Fruit fly (Drosophila melanogaster): Measurements from ENCODE around the gene CG10031.

Gene CG10031

DNA sequence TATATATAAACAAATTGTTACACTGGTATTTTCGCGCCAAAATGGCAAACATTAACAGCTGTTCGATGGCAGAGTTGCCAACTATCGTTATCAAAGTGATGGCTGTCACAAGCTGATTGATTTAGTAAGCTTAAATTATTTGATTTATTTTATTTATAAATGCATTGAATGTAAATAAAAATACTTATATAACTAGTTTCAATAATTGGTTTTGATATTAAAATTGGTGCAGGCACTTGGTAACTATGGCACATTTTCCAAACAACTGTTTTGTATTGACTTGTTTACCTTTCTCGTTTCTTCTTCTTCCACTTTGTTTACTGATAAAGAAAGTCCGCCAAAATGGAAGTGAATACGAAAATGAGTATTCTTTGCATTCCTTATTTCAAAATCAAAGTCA lies 12.8 kb upstream of the CG10031 start, which contains the start of gene cutlet:
cutlet (minus strand) TSS at position 84 of the 400 bp plus-strand sequence.
- TF ChIP-seq Dll (optimal IDR thresholded peaks at IDR 0.05) (no peak), psq (optimal IDR thresholded peaks at IDR 0.05) (no peak), usp (GFP tag; optimal IDR thresholded peaks at IDR 0.05) (no peak), EcR (GFP tag; optimal IDR thresholded peaks at IDR 0.05) (no peak), pan (optimal IDR thresholded peaks at IDR 0.05) (no peak), CG8478 (optimal IDR thresholded peaks at IDR 0.05) (no peak)

DNA sequence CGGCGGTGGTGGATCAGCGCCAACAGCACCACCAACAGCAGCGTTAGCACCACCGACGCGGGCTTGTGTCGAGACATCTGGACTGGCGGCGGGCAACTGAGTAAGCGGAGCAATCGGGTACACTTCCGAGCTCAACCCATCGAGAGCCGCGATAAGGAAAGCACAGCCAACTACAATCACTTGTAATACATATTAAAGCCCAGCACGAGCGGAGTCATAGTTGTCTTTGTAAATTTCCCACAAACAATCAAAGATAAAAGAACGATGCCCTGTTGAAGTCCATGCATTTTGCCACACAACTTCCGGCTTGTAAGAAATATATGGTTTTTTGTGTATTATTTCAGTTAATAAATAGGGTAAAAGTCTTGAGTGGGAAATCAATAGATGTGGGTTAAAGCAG lies 8.1 kb upstream of the CG10031 start, which contains the start of gene CG31777:
CG31777 (minus strand) TSS at position 101 of the 400 bp plus-strand sequence.
- TF ChIP-seq Dll (optimal IDR thresholded peaks at IDR 0.05) = no peak
- no peak for TF ChIP-seq CG8478 (optimal IDR thresholded peaks at IDR 0.05)
- no peak for TF ChIP-seq usp (GFP tag; optimal IDR thresholded peaks at IDR 0.05)
- no peak for TF ChIP-seq pan (optimal IDR thresholded peaks at IDR 0.05)
- TF ChIP-seq EcR (GFP tag; optimal IDR thresholded peaks at IDR 0.05) = no peak
- no peak for TF ChIP-seq psq (optimal IDR thresholded peaks at IDR 0.05)

DNA sequence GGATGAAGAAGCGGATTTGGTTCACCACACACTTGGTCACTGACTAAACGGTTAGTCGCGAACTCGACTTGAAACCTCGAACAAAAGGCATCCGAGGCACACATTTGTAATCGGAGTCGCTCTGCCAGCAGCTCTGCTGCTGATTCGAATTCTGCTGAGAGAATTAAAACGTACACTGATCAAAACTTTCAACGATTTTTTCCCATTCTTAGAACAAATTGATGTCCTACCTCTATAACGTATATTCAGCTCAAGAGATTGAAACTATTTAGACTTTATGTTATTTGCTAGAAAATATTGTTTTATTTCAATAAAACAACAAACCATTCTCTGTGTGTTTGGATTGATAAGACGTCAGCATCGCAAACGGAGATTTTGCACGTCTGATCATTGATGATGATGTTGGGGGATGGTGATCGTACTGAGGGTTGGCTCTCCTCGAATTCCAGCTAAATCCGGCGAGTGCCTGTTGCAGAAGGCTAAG lies 6.6 kb upstream of the CG10031 start, which contains the start of gene CG31778:
CG31778 (minus strand) TSS at position 51 of the 484 bp plus-strand sequence.
- TF ChIP-seq Dll (optimal IDR thresholded peaks at IDR 0.05) = no peak
- no peak for TF ChIP-seq pan (optimal IDR thresholded peaks at IDR 0.05)
- TF ChIP-seq EcR (GFP tag; optimal IDR thresholded peaks at IDR 0.05) = no peak
- TF ChIP-seq psq (optimal IDR thresholded peaks at IDR 0.05) = no peak
- no peak for TF ChIP-seq CG8478 (optimal IDR thresholded peaks at IDR 0.05)
- no peak for TF ChIP-seq usp (GFP tag; optimal IDR thresholded peaks at IDR 0.05)

DNA sequence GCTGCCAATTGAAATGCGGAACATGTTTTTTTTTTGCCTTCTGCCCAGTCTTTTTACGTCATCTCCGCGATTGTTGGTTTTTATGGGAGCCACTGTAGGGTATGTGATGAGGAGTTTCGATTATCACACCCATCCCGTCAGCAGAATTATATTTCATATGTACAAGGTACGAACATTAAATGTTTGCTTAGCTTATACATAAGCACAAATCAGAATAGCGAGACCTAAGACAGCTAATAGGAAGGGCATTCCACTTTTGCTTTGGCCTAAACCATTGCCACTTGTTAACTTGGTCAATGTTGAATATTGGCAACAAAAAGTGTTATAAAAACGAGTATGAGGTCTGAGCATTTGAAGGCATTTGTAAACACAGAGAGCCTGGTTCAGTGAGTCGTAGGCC lies 4.4 kb upstream of the CG10031 start, which contains the start of gene CG2816:
CG2816 (plus strand) TSS at position 400 of the 400 bp plus-strand sequence.
- TF ChIP-seq pan (optimal IDR thresholded peaks at IDR 0.05) (no peak), usp (GFP tag; optimal IDR thresholded peaks at IDR 0.05) (no peak), EcR (GFP tag; optimal IDR thresholded peaks at IDR 0.05) (no peak), CG8478 (optimal IDR thresholded peaks at IDR 0.05) (no peak), psq (optimal IDR thresholded peaks at IDR 0.05) (no peak)

DNA sequence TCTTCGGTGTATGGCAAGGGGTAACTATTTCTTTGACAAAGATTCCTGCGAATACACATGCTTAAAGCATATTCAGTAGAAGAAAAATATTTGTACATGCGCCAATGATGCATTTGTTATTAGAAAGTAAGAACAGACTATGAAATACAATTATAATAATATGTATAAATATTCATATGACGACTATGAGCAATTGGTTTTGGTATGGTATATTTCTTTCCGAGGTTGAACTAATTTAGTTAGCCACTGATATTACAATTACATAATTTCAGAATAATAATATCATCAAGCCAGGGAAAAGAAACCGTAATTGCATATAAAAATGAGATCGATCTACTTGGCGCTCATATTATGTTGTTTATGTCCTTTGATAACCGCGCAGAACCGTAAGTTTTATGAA lies 2.6 kb upstream of the CG10031 start, which contains the start of gene CG43145:
CG43145 (plus strand) TSS at position 301 of the 400 bp plus-strand sequence.
- TF ChIP-seq usp (GFP tag; optimal IDR thresholded peaks at IDR 0.05) (no peak), psq (optimal IDR thresholded peaks at IDR 0.05) (no peak), pan (optimal IDR thresholded peaks at IDR 0.05) (no peak), Dll (optimal IDR thresholded peaks at IDR 0.05) (no peak), EcR (GFP tag; optimal IDR thresholded peaks at IDR 0.05) (no peak), CG8478 (optimal IDR thresholded peaks at IDR 0.05) (no peak)

DNA sequence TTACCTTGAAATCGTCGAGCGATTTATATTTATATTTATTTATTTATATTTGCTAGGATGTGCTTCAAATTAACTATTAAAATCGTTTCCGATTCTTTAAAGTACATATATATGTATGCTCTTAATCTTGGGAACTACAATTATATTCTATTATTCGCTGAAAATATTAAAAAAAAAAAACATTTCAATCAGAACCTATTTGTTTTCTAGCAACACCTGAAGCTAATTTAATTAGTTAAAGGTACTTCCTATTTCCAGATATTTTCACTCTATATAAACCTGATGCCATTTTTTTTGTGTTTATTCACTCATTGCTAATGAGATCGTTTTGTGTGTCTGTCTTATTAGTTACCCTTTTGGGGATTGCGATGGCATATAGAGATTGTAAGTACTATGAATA lies 2.1 kb upstream of the CG10031 start, which contains the start of gene CG42467:
CG42467 (plus strand) TSS at position 301 of the 400 bp plus-strand sequence.
- TF ChIP-seq usp (GFP tag; optimal IDR thresholded peaks at IDR 0.05) = no peak
- no peak for TF ChIP-seq pan (optimal IDR thresholded peaks at IDR 0.05)
- no peak for TF ChIP-seq EcR (GFP tag; optimal IDR thresholded peaks at IDR 0.05)
- TF ChIP-seq Dll (optimal IDR thresholded peaks at IDR 0.05) = no peak
- TF ChIP-seq CG8478 (optimal IDR thresholded peaks at IDR 0.05) = no peak
- TF ChIP-seq psq (optimal IDR thresholded peaks at IDR 0.05) = no peak

DNA sequence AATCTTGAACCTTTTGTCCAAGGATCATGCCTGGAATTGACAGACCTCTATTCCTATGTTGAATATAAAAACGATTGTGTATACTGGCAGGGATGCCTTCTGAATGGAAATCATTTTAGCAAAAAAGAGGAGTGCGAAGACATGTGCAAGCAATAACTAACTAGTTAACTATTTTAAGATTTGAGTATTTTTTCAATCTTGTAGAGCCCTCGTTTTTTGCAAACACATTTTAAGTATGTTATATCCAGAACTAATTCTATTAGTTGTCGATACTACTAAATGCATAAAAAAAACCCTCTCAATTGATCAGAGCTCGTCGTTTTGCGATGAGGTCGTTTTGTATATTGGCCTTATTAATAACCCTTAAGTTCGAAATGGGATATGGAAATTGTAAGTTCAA lies 1.5 kb upstream of the CG10031 start, which contains the start of gene Sfp24C1:
Sfp24C1 (plus strand) TSS at position 301 of the 400 bp plus-strand sequence.
- no peak for TF ChIP-seq psq (optimal IDR thresholded peaks at IDR 0.05)
- TF ChIP-seq pan (optimal IDR thresholded peaks at IDR 0.05) = no peak
- no peak for TF ChIP-seq usp (GFP tag; optimal IDR thresholded peaks at IDR 0.05)

DNA sequence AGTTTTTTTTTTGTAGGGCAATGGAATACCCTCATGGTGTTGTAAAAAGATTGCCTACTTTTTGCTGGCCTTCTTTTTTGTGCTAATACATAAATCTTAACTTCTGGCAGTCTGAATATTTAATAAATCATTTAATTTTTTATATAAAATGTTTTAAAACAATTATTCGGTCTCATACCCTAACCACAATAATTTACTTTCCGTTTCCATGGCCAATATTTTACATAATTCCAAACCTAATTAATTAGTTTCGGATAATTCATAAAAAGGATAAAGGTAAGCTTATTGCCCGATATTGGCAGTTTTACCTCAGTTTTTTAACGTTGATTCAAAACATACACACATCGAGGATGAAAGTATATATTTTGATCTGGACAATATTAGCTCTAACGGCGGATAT lies 1.0 kb upstream of the CG10031 start, which contains the start of gene CG42465:
CG42465 (plus strand) TSS at position 301 of the 400 bp plus-strand sequence.
- TF ChIP-seq psq (optimal IDR thresholded peaks at IDR 0.05) = no peak
- no peak for TF ChIP-seq usp (GFP tag; optimal IDR thresholded peaks at IDR 0.05)
- TF ChIP-seq pan (optimal IDR thresholded peaks at IDR 0.05) = no peak
- TF ChIP-seq EcR (GFP tag; optimal IDR thresholded peaks at IDR 0.05) = no peak
- no peak for TF ChIP-seq CG8478 (optimal IDR thresholded peaks at IDR 0.05)
- no peak for TF ChIP-seq Dll (optimal IDR thresholded peaks at IDR 0.05)

DNA sequence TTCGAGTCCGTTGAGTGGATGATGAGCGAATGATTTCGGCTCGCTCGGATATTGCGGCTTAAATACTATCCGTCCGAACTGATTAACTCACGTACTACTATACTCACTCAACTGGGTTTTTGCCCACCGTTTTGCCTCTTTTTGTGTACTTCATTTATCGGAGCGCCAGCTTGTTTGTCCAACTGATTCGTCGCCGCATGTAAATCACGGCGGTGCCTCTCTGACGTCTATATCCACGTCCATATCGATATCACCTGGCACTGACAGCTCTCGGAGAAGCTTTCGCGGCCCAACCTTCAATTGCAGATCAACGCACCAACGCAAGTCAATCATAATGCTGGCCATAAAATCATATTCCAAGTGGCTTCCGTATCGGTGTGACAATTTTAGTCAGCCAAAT lies 1.1 kb downstream of the CG10031 start, which contains the start of gene CG3604:
CG3604 (minus strand) TSS at position 101 of the 400 bp plus-strand sequence.
- TF ChIP-seq Dll (optimal IDR thresholded peaks at IDR 0.05) = no peak
- no peak for TF ChIP-seq usp (GFP tag; optimal IDR thresholded peaks at IDR 0.05)

DNA sequence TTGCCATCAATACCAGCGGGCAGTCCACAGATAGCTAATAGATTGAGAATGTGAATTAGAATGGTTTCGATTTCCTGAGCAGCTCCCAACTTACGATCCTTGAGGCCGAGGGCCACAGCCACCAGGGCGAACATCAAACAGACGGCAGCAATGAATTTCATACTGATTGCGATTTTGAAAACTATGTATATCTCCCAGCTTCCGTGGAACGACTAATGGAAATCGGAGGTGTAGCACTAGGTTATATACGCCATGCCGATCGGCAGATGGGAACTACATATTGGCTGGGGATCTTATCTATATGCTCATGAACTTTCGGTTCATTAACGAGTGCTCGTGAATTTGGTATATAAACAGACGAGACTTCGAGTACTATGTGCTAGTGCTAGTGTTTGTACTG lies 2.5 kb downstream of the CG10031 start, which contains the start of gene IM33:
IM33 (minus strand) TSS at position 221 of the 400 bp plus-strand sequence.
- TF ChIP-seq Dll (optimal IDR thresholded peaks at IDR 0.05) = no peak
- no peak for TF ChIP-seq CG8478 (optimal IDR thresholded peaks at IDR 0.05)
- TF ChIP-seq EcR (GFP tag; optimal IDR thresholded peaks at IDR 0.05) = no peak
- no peak for TF ChIP-seq usp (GFP tag; optimal IDR thresholded peaks at IDR 0.05)
- TF ChIP-seq pan (optimal IDR thresholded peaks at IDR 0.05) = no peak
- no peak for TF ChIP-seq psq (optimal IDR thresholded peaks at IDR 0.05)

DNA sequence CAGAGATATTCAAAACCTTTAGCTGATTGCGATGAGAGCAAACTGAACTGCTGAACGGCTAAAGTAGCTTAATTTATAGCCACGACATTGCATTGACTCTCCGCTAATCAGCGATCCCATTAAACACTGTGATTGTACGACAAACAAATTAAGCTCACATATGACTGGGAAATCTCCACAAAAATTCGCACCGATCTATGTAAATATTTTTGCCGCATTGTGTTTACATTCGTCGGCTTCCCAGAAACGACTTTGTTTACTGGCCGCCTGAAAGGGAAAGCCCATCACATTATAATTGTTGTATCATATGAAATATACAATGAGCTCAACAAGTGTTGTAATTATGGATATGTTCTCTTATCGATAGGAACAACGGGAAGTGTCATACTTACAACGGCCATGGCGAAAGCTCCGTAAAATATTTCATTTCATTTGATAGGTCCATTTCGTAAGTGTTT lies 3.5 kb downstream of the CG10031 start, which contains the start of gene CG16713:
CG16713 (minus strand) TSS at position 51 of the 458 bp plus-strand sequence.
- TF ChIP-seq psq (optimal IDR thresholded peaks at IDR 0.05) (no peak), Dll (optimal IDR thresholded peaks at IDR 0.05) (no peak), CG8478 (optimal IDR thresholded peaks at IDR 0.05) (no peak), usp (GFP tag; optimal IDR thresholded peaks at IDR 0.05) (no peak), EcR (GFP tag; optimal IDR thresholded peaks at IDR 0.05) (no peak), pan (optimal IDR thresholded peaks at IDR 0.05) (no peak)

DNA sequence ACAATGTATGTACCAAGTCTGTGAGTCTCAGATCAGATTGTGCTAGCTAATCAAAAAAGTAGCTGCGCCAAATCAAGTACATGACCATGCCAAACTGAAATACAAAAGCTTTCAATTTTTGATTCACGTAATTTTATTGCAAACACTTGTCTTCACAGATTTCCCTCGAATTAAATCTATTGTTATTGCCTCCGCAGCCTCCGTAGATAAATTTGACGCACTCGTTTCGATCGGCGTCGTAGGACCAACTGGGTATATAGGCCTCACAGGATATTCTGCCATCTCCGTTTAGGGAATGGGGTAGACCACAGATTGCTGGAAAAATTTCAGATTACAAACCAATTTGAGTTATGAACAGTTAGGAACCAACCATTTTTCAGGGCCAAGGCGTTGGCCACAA lies 4.0 kb downstream of the CG10031 start, which contains the start of gene CG43165:
CG43165 (minus strand) TSS at position 101 of the 400 bp plus-strand sequence.
- no peak for TF ChIP-seq usp (GFP tag; optimal IDR thresholded peaks at IDR 0.05)
- no peak for TF ChIP-seq psq (optimal IDR thresholded peaks at IDR 0.05)
- TF ChIP-seq pan (optimal IDR thresholded peaks at IDR 0.05) = no peak
- no peak for TF ChIP-seq Dll (optimal IDR thresholded peaks at IDR 0.05)
- no peak for TF ChIP-seq EcR (GFP tag; optimal IDR thresholded peaks at IDR 0.05)
- no peak for TF ChIP-seq CG8478 (optimal IDR thresholded peaks at IDR 0.05)
